Worm (Caenorhabditis elegans) whole organism, L1 larva: ENCODE results near the gene sri-50.
A peak's percentile ranks its signal among the peaks of the same experiment; 100 is the strongest.

ENCODE experiments used
- C04F5.9 ChIP-seq: sonication (generic microtip); optimal IDR thresholded peaks from 2 replicates; lab custom pipeline; 2016; ENCODE audit warnings: missing genetic modification characterization, missing compliant biosample characterization
- C16A3.4 ChIP-seq: fragments of 150-350 bp; optimal IDR thresholded peaks from 2 replicates; lab custom pipeline; 2014; ENCODE audit warnings: missing biosample characterization, missing genetic modification characterization
- C34B4.2 ChIP-seq: sonication (generic microtip); optimal IDR thresholded peaks from 2 replicates; lab custom pipeline; 2017; ENCODE audit warnings: mild to moderate bottlenecking, missing genetic modification characterization, missing compliant biosample characterization
- aha-1 ChIP-seq: fragments of 150-350 bp; optimal IDR thresholded peaks from 2 replicates; lab custom pipeline; 2014; ENCODE audit warnings: missing biosample characterization, missing genetic modification characterization
- alr-1 ChIP-seq: fragments of 200-800 bp; sonication (Bioruptor generic); optimal IDR thresholded peaks from 2 replicates; lab custom pipeline; 2018; ENCODE audit warnings: borderline replicate concordance, mild to moderate bottlenecking, missing genetic modification characterization, missing compliant biosample characterization
- aly-2 ChIP-seq: fragments of 150-350 bp; optimal IDR thresholded peaks from 2 replicates; lab custom pipeline; 2014; ENCODE audit warnings: missing biosample characterization, missing genetic modification characterization
- blmp-1 ChIP-seq: fragments of 150-350 bp; optimal IDR thresholded peaks from 2 replicates; lab custom pipeline; 2014; ENCODE audit warnings: missing biosample characterization, missing genetic modification characterization
- ceh-63 ChIP-seq: fragments of 200-800 bp; sonication (Bioruptor generic); optimal IDR thresholded peaks from 2 replicates; lab custom pipeline; 2018; ENCODE audit warnings: mild to moderate bottlenecking, missing genetic modification characterization, missing compliant biosample characterization
- ceh-8 ChIP-seq: fragments of 200-800 bp; sonication (Bioruptor generic); optimal IDR thresholded peaks from 2 replicates; lab custom pipeline; 2018; ENCODE audit warnings: mild to moderate bottlenecking, missing genetic modification characterization, moderate library complexity, missing compliant biosample characterization
- ceh-82 ChIP-seq, 3 experiments: fragments of 150-350 bp in 1 of 3; sonication (generic microtip) in 2 of 3; optimal IDR thresholded peaks; 2 replicates each; lab custom pipeline; 2014 to 2017; ENCODE audit warnings: missing biosample characterization in 3 of 3, missing genetic modification characterization in 3 of 3
- ceh-88 ChIP-seq: fragments of 200-800 bp; sonication (Bioruptor generic); IDR thresholded peaks from 2 replicates; pipeline ENCODE4 v1.3.6; 2022; ENCODE audit warnings: missing genetic modification characterization, missing compliant biosample characterization
- ceh-90 ChIP-seq: sonication (generic microtip); optimal IDR thresholded peaks from 2 replicates; lab custom pipeline; 2016; ENCODE audit warnings: missing genetic modification characterization, missing compliant biosample characterization
- dpl-1 ChIP-seq, 3 experiments: fragments of 150-350 bp in 2 of 3; sonication (generic microtip) in 1 of 3; optimal IDR thresholded peaks; 2 replicates each; lab custom pipeline; 2014 to 2017; ENCODE audit warnings: missing biosample characterization in 3 of 3, missing genetic modification characterization in 3 of 3, missing genetic modification reagents in 3 of 3
- efl-1 ChIP-seq, 4 experiments: fragments of 150-350 bp; optimal IDR thresholded peaks in 3 of 4; peaks in 1 of 4; 1 replicate in 1 of 4; 2 replicates in 3 of 4; lab custom pipeline; 2014; ENCODE audit warnings: missing biosample characterization in 2 of 4, missing genetic modification characterization in 2 of 4, missing genetic modification reagents in 2 of 4
- grh-1 ChIP-seq: fragments of 200-800 bp; sonication (Bioruptor generic); IDR thresholded peaks from 2 replicates; pipeline ENCODE4 v1.3.6; 2022; ENCODE audit warnings: missing genetic modification reagents, missing genetic modification characterization, missing compliant biosample characterization
- hlh-17 ChIP-seq: fragments of 200-800 bp; sonication (Bioruptor generic); optimal IDR thresholded peaks from 2 replicates; lab custom pipeline; 2018; ENCODE audit warnings: missing genetic modification characterization, mild to moderate bottlenecking, missing compliant biosample characterization, moderate library complexity, borderline replicate concordance
- hlh-4 ChIP-seq: sonication (generic microtip); optimal IDR thresholded peaks from 2 replicates; lab custom pipeline; 2016; ENCODE audit warnings: mild to moderate bottlenecking, missing genetic modification characterization, missing compliant biosample characterization
- hpl-2 ChIP-seq: fragments of 150-350 bp; optimal IDR thresholded peaks from 2 replicates; lab custom pipeline; 2014; ENCODE audit warnings: missing biosample characterization, missing genetic modification reagents, missing genetic modification characterization
- irx-1 ChIP-seq: sonication (generic microtip); optimal IDR thresholded peaks from 2 replicates; lab custom pipeline; 2016; ENCODE audit warnings: missing genetic modification characterization, missing compliant biosample characterization
- isw-1 ChIP-seq: fragments of 200-800 bp; sonication (Bioruptor generic); IDR thresholded peaks from 2 replicates; pipeline ENCODE4 v1.3.6; 2022; ENCODE audit warnings: missing genetic modification characterization, missing compliant biosample characterization
- lin-14 ChIP-seq: fragments of 200-800 bp; sonication (Bioruptor generic); optimal IDR thresholded peaks from 2 replicates; lab custom pipeline; 2018; ENCODE audit warnings: mild to moderate bottlenecking, missing genetic modification characterization, moderate library complexity, missing compliant biosample characterization
- lin-35 ChIP-seq, 2 experiments: fragments of 150-350 bp; optimal IDR thresholded peaks; 2 replicates each; lab custom pipeline; 2014; ENCODE audit warnings: missing biosample characterization in 2 of 2, missing genetic modification characterization in 2 of 2, missing genetic modification reagents in 2 of 2
- lir-3 ChIP-seq: sonication (generic microtip); optimal IDR thresholded peaks from 2 replicates; lab custom pipeline; 2016; ENCODE audit warnings: mild to moderate bottlenecking, missing genetic modification characterization, moderate library complexity, missing compliant biosample characterization; ENCODE audit not compliant: poor library complexity
- lsy-2 ChIP-seq, 2 experiments: fragments of 150-350 bp; optimal IDR thresholded peaks; 2 replicates each; lab custom pipeline; 2014; ENCODE audit warnings: missing biosample characterization in 2 of 2, missing genetic modification characterization in 2 of 2
- mab-9 ChIP-seq: fragments of 200-800 bp; sonication (Bioruptor generic); IDR thresholded peaks from 2 replicates; pipeline ENCODE4 v1.3.6; 2022; ENCODE audit warnings: missing genetic modification reagents, missing genetic modification characterization, missing compliant biosample characterization
- mef-2 ChIP-seq: fragments of 150-350 bp; optimal IDR thresholded peaks from 2 replicates; lab custom pipeline; 2014; ENCODE audit warnings: missing biosample characterization, missing genetic modification characterization
- mep-1 ChIP-seq: fragments of 150-350 bp; optimal IDR thresholded peaks from 2 replicates; lab custom pipeline; 2014; ENCODE audit warnings: missing biosample characterization, missing genetic modification characterization
- nhr-12 ChIP-seq: sonication (generic microtip); optimal IDR thresholded peaks from 2 replicates; lab custom pipeline; 2017; ENCODE audit warnings: missing biosample characterization, missing genetic modification characterization
- nhr-20 ChIP-seq: sonication (generic microtip); optimal IDR thresholded peaks from 2 replicates; lab custom pipeline; 2016; ENCODE audit warnings: mild to moderate bottlenecking, missing genetic modification characterization, missing compliant biosample characterization
- nhr-237 ChIP-seq: fragments of 150-350 bp; optimal IDR thresholded peaks from 2 replicates; lab custom pipeline; 2014; ENCODE audit warnings: missing biosample characterization, missing genetic modification characterization
- nhr-47 ChIP-seq: sonication (generic microtip); optimal IDR thresholded peaks from 2 replicates; lab custom pipeline; 2016; ENCODE audit warnings: mild to moderate bottlenecking, missing genetic modification characterization, moderate library complexity, missing compliant biosample characterization
- nhr-71 ChIP-seq: sonication (generic microtip); optimal IDR thresholded peaks from 2 replicates; lab custom pipeline; 2016; ENCODE audit warnings: mild to moderate bottlenecking, missing genetic modification characterization, moderate library complexity, missing compliant biosample characterization
- nhr-76 ChIP-seq: sonication (generic microtip); optimal IDR thresholded peaks from 2 replicates; lab custom pipeline; 2017; ENCODE audit warnings: missing biosample characterization, missing genetic modification characterization
- nhr-85 ChIP-seq: sonication (generic microtip); peaks from one replicate; lab custom pipeline; 2016; ENCODE audit warnings: missing genetic modification characterization, inconsistent platforms, missing compliant biosample characterization
- pag-3 ChIP-seq: sonication (generic microtip); optimal IDR thresholded peaks from 2 replicates; lab custom pipeline; 2017; ENCODE audit warnings: missing genetic modification characterization, mild to moderate bottlenecking, missing compliant biosample characterization, antibody characterized with exemption, borderline replicate concordance; ENCODE audit not compliant: insufficient read depth
- pqm-1 ChIP-seq: sonication (generic microtip); optimal IDR thresholded peaks from 3 replicates; lab custom pipeline; 2017; ENCODE audit warnings: missing biosample characterization, missing genetic modification characterization
- rnt-1 ChIP-seq: sonication (generic microtip); optimal IDR thresholded peaks from 2 replicates; lab custom pipeline; 2016; ENCODE audit warnings: mild to moderate bottlenecking, missing genetic modification characterization, moderate library complexity, missing compliant biosample characterization
- snu-23 ChIP-seq: sonication (generic microtip); optimal IDR thresholded peaks from 2 replicates; lab custom pipeline; 2016; ENCODE audit warnings: missing genetic modification characterization, missing compliant biosample characterization
- swsn-7 ChIP-seq: sonication (generic microtip); optimal IDR thresholded peaks from 2 replicates; lab custom pipeline; 2016; ENCODE audit warnings: missing genetic modification characterization, missing compliant biosample characterization
- unc-130 ChIP-seq: fragments of 150-350 bp; optimal IDR thresholded peaks from 2 replicates; lab custom pipeline; 2017; ENCODE audit warnings: missing biosample characterization, missing genetic modification characterization, inconsistent platforms
- unc-62 ChIP-seq: fragments of 150-350 bp; optimal IDR thresholded peaks from 2 replicates; lab custom pipeline; 2014; ENCODE audit warnings: missing biosample characterization, missing genetic modification reagents, missing genetic modification characterization
- xbp-1 ChIP-seq: sonication (generic microtip); optimal IDR thresholded peaks from 2 replicates; lab custom pipeline; 2016; ENCODE audit warnings: missing genetic modification characterization, missing compliant biosample characterization
- ztf-11 ChIP-seq, 2 experiments: sonication (generic microtip); optimal IDR thresholded peaks; 2 replicates each; lab custom pipeline; 2016 to 2017; ENCODE audit warnings: missing genetic modification characterization in 2 of 2, missing biosample characterization in 1 of 2, missing compliant biosample characterization in 1 of 2
- ztf-4 ChIP-seq: fragments of 150-350 bp; optimal IDR thresholded peaks from 2 replicates; lab custom pipeline; 2014; ENCODE audit warnings: missing biosample characterization, missing genetic modification characterization

Gene sri-50

DNA sequence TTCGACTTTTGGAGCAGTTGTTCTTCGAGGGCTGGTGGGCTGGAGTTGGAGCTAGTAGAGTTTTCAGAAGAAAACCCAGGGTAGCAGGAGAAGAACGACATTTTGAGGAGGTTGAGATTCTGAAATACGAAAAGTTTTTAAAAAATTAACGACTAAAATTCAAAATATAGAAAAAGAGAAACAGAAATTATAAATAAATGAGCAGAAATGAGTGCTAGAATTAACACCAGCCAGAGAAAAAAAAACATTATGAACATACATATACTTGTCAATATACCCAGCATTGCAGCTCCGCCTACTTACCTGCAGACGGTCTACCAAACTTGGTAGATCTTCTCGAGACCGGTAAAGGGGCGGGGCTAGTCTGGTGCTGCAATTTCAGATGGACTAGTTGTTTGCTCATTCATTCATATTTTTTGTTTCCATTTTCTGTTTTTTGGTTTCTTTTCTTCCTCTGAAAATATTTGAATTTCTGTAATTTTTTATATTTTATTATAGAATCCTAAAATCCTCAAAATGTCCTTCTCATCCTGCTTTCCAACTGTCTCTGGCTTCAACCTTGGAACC, 3.0 kb downstream of the sri-50 start, which contains the start of the genes ZC239.20 and ZC239.21:
TSS of gene ZC239.20 (minus strand) at position 101 of the 567 bp plus-strand sequence.
TSS of gene ZC239.21 (plus strand) at position 517 of the 567 bp plus-strand sequence.
- TF ChIP-seq mab-9 (no peak), nhr-76 (no peak), alr-1 (no peak), pag-3 (tag; lab: Kevin White, UChicago) (no peak), ceh-63 (no peak), ztf-11 (tag; optimal IDR thresholded peaks at IDR 0.05; lab: Kevin White, UChicago) (no peak), hpl-2 (GFP tag; lab: Kevin White, UChicago) (no peak), lir-3 (tag; lab: Kevin White, UChicago) (no peak), mef-2 (no peak), grh-1 (GFP tag; lab: Robert Waterston, UW) (no peak), unc-130 (tag; lab: Kevin White, UChicago) (no peak), ceh-88 (GFP tag; lab: Robert Waterston, UW) (no peak), isw-1 (GFP tag; lab: Robert Waterston, UW) (no peak), nhr-12 (no peak), lin-14 (GFP tag; lab: Kevin White, UChicago) (no peak), pqm-1 (tag; lab: Kevin White, UChicago) (no peak), ceh-90 (tag; lab: Kevin White, UChicago) (no peak), ceh-8 (no peak), aha-1 (tag; lab: Kevin White, UChicago) (no peak)

ce11 chrII:3208679-3209078, 5.2 kb downstream of the sri-50 start, which contains the start of gene sdz-35:
TSS of gene sdz-35 (minus strand) at chrII:3208779.
- TF ChIP-seq hlh-4 (tag; lab: Kevin White, UChicago) (no peak), ztf-4 (no peak), nhr-76 (no peak), aly-2 (tag; lab: Kevin White, UChicago) (no peak)

DNA sequence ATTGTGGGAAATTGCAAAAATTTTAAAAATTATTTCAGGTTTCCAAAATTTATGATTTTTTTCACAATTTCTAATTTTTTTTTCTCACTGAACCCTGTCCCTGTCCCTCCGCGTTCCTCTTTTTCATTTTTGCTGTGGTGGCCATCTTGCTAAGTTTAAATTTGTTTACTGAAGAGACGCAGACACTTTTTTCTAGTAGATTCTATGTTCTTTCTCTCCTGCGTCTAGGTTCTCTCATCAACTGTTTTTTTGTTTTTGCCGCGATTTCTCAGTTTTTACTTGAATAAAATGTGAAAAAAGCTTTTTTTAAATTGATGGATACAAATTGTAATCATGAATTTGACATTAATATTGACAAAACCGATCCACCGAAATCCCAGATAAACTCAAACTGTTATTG, 5.7 kb downstream of the sri-50 start, which contains the start of gene ZC239.6:
TSS of gene ZC239.6 (plus strand) at position 381 of the 400 bp plus-strand sequence.
- TF ChIP-seq lsy-2 (tag; optimal IDR thresholded peaks at IDR 0.05; lab: Kevin White, UChicago) = peak; percentile 23 to 51
- TF ChIP-seq efl-1 (optimal IDR thresholded peaks at IDR 0.05; lab: Kevin White, UChicago) = peak; percentile 39 to 42
- peak; percentile 41 to 84 for TF ChIP-seq efl-1 (GFP tag; optimal IDR thresholded peaks at IDR 0.05 in 1 of 2; lab: Kevin White, UChicago)
- no peak for TF ChIP-seq irx-1 (tag; lab: Kevin White, UChicago)
- no peak for TF ChIP-seq ceh-90 (tag; lab: Kevin White, UChicago)
- no peak for TF ChIP-seq unc-62 (GFP tag; lab: Kevin White, UChicago)
- TF ChIP-seq ceh-82 (tag; optimal IDR thresholded peaks at IDR 0.05; lab: Kevin White, UChicago) = peak in 1 of 3 experiments; percentile 5
- peak; percentile 17 for TF ChIP-seq blmp-1 (tag; lab: Kevin White, UChicago)
- TF ChIP-seq nhr-12 = no peak
- TF ChIP-seq swsn-7 (tag; lab: Kevin White, UChicago) = peak; percentile 43
- TF ChIP-seq rnt-1 = peak; percentile 53
- TF ChIP-seq hlh-17 (GFP tag; lab: Kevin White, UChicago) = no peak
- no peak for TF ChIP-seq C16A3.4
- TF ChIP-seq nhr-237 (tag; lab: Kevin White, UChicago) = no peak
- peak; percentile 50 for TF ChIP-seq nhr-20 (tag; lab: Kevin White, UChicago)
- TF ChIP-seq nhr-47 = peak; percentile 17
- TF ChIP-seq lin-35 (GFP tag; optimal IDR thresholded peaks at IDR 0.05; lab: Kevin White, UChicago) = peak in 1 of 2 experiments; percentile 8
- TF ChIP-seq lin-14 (GFP tag; lab: Kevin White, UChicago) = peak; percentile 69
- peak; percentile 16 for TF ChIP-seq xbp-1 (tag; lab: Kevin White, UChicago)
- TF ChIP-seq mep-1 = peak; percentile 27
- TF ChIP-seq isw-1 (GFP tag; lab: Robert Waterston, UW) = no peak
- TF ChIP-seq snu-23 (GFP tag; lab: Kevin White, UChicago) = peak; percentile 68
- no peak for TF ChIP-seq alr-1
- TF ChIP-seq nhr-85 (tag; lab: Kevin White, UChicago) = peak; percentile 46
- TF ChIP-seq C34B4.2 (tag; lab: Kevin White, UChicago) = no peak
- no peak for TF ChIP-seq grh-1 (GFP tag; lab: Robert Waterston, UW)
- no peak for TF ChIP-seq nhr-71
- peak in 2 of 3 experiments; percentile 4 to 42 for TF ChIP-seq dpl-1 (GFP tag; optimal IDR thresholded peaks at IDR 0.05; lab: Kevin White, UChicago)
- TF ChIP-seq C04F5.9 (tag; lab: Kevin White, UChicago) = no peak
- no peak for TF ChIP-seq aly-2 (tag; lab: Kevin White, UChicago)
